Worm (Caenorhabditis elegans) whole organism, midembryonic: ENCODE data around the gene E03H12.5.

Source experiments
- flt-1 ChIP-seq: fragments of 200-800 bp; sonication (Bioruptor generic); IDR thresholded peaks from 2 replicates; pipeline ENCODE4 v1.3.6; 2022; ENCODE audit warnings: missing genetic modification characterization, missing compliant biosample characterization
- klf-2 ChIP-seq: fragments of 200-800 bp; sonication (Bioruptor generic); conservative IDR thresholded peaks from 2 replicates; pipeline ENCODE4 v1.3.6; 2022; ENCODE audit warnings: missing genetic modification reagents, missing genetic modification characterization, missing compliant biosample characterization
- med-1 ChIP-seq: sonication (generic microtip); optimal IDR thresholded peaks from 2 replicates; lab custom pipeline; 2017; ENCODE audit warnings: missing genetic modification characterization, mild to moderate bottlenecking, missing compliant biosample characterization, antibody characterized with exemption, missing genetic modification reagents; ENCODE audit not compliant: insufficient read depth
- tab-1 ChIP-seq: fragments of 200-800 bp; sonication (Bioruptor generic); IDR thresholded peaks from 2 replicates; pipeline ENCODE4 v1.3.6; 2022; ENCODE audit warnings: missing genetic modification characterization, missing compliant biosample characterization
- ztf-23 ChIP-seq: fragments of 200-800 bp; sonication (Bioruptor generic); IDR thresholded peaks from 2 replicates; pipeline ENCODE4 v1.3.6; 2022; ENCODE audit warnings: missing genetic modification reagents, missing genetic modification characterization, missing compliant biosample characterization

DNA sequence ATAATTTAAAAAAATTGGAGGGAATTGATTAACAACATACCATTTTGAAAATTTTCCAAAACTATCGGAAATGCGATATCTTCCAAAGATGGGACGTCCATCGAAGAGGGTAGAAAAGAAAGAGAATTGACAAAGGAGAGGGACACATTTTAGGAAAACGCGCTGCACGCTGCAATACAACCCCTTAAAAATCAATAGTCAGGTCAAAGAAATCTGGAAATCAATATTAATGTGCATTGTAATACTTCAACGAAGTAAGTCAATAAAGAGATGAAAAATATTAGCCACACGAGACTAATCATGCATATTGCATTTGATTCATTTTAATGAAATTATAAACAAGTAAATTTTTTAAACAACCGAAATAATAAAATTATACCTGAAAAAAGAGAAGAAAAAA lies 7.6 kb upstream of the E03H12.5 start, which contains the start of gene Y9C9A.13:
- TF ChIP-seq ztf-23 (GFP tag; lab: Robert Waterston, UW): no peak
- no peak for TF ChIP-seq flt-1 (GFP tag; lab: Robert Waterston, UW)
- TF ChIP-seq tab-1 (GFP tag; lab: Robert Waterston, UW): no peak
- no peak for TF ChIP-seq klf-2 (GFP tag; lab: Robert Waterston, UW)
- TF ChIP-seq med-1 (GFP tag; lab: Kevin White, UChicago): no peak
